Worm (Caenorhabditis elegans) whole organism, mixed stage, embryonic: ENCODE measurements around the gene math-8.

ENCODE experiments used
- M03D4.4 ChIP-seq: sonication (generic microtip); optimal IDR thresholded peaks from 2 replicates; lab custom pipeline; 2017; ENCODE audit warnings: mild to moderate bottlenecking, missing genetic modification characterization, missing compliant biosample characterization
- blmp-1 ChIP-seq: fragments of 150-350 bp; optimal IDR thresholded peaks from 2 replicates; lab custom pipeline; 2014; ENCODE audit warnings: missing biosample characterization, missing genetic modification characterization
- ceh-39 ChIP-seq: fragments of 150-350 bp; optimal IDR thresholded peaks from 2 replicates; lab custom pipeline; 2014; ENCODE audit warnings: missing biosample characterization, missing genetic modification characterization
- ceh-43 ChIP-seq: fragments of 200-800 bp; sonication (Bioruptor generic); optimal IDR thresholded peaks from 2 replicates; lab custom pipeline; 2018; ENCODE audit warnings: mild to moderate bottlenecking, missing genetic modification characterization, moderate library complexity, missing compliant biosample characterization
- ceh-83 ChIP-seq: fragments of 200-800 bp; sonication (Bioruptor generic); optimal IDR thresholded peaks from 2 replicates; lab custom pipeline; 2018; ENCODE audit warnings: mild to moderate bottlenecking, missing genetic modification characterization, missing compliant biosample characterization
- ces-1 ChIP-seq: fragments of 150-350 bp; optimal IDR thresholded peaks from 2 replicates; lab custom pipeline; 2014; ENCODE audit warnings: missing biosample characterization, missing genetic modification reagents, missing genetic modification characterization
- cnd-1 ChIP-seq: fragments of 200-800 bp; sonication (Bioruptor generic); optimal IDR thresholded peaks from 2 replicates; lab custom pipeline; 2018; ENCODE audit warnings: mild to moderate bottlenecking, missing genetic modification characterization, missing compliant biosample characterization
- drap-1 ChIP-seq: fragments of 200-800 bp; sonication (Bioruptor generic); optimal IDR thresholded peaks from 3 replicates; lab custom pipeline; 2018; ENCODE audit warnings: mild to moderate bottlenecking, missing genetic modification characterization, missing compliant biosample characterization
- elt-1 ChIP-seq: sonication (generic microtip); optimal IDR thresholded peaks from 2 replicates; lab custom pipeline; 2017; ENCODE audit warnings: missing genetic modification characterization, mild to moderate bottlenecking, missing compliant biosample characterization, antibody characterized with exemption, moderate library complexity, borderline replicate concordance; ENCODE audit not compliant: insufficient read depth
- elt-3 ChIP-seq: fragments of 150-350 bp; optimal IDR thresholded peaks from 2 replicates; lab custom pipeline; 2014; ENCODE audit warnings: missing biosample characterization, missing genetic modification characterization
- flh-1 ChIP-seq: fragments of 200-800 bp; sonication (Bioruptor generic); optimal IDR thresholded peaks from 2 replicates; lab custom pipeline; 2018; ENCODE audit warnings: mild to moderate bottlenecking, missing genetic modification characterization, moderate library complexity, missing compliant biosample characterization
- ham-2 ChIP-seq: fragments of 200-800 bp; sonication (Bioruptor generic); optimal IDR thresholded peaks from 2 replicates; lab custom pipeline; 2018; ENCODE audit warnings: mild to moderate bottlenecking, missing genetic modification characterization, missing compliant biosample characterization
- lin-13 ChIP-seq: fragments of 150-350 bp; optimal IDR thresholded peaks from 2 replicates; lab custom pipeline; 2014; ENCODE audit warnings: missing biosample characterization, missing genetic modification characterization
- lin-32 ChIP-seq: fragments of 200-800 bp; sonication (Bioruptor generic); optimal IDR thresholded peaks from 2 replicates; lab custom pipeline; 2018; ENCODE audit warnings: mild to moderate bottlenecking, missing genetic modification characterization, missing compliant biosample characterization
- mep-1 ChIP-seq: fragments of 150-350 bp; optimal IDR thresholded peaks from 2 replicates; lab custom pipeline; 2017; ENCODE audit warnings: missing biosample characterization, missing genetic modification reagents, missing genetic modification characterization, inconsistent platforms
- mls-2 ChIP-seq: sonication (generic microtip); optimal IDR thresholded peaks from 2 replicates; lab custom pipeline; 2016; ENCODE audit warnings: mild to moderate bottlenecking, missing genetic modification characterization, moderate library complexity, missing compliant biosample characterization
- nhr-12 ChIP-seq: fragments of 150-350 bp; optimal IDR thresholded peaks from 2 replicates; lab custom pipeline; 2014; ENCODE audit warnings: missing biosample characterization, missing genetic modification characterization
- nhr-2 ChIP-seq: fragments of 150-350 bp; optimal IDR thresholded peaks from 2 replicates; lab custom pipeline; 2014; ENCODE audit warnings: missing biosample characterization, missing genetic modification characterization
- nhr-237 ChIP-seq: fragments of 150-350 bp; optimal IDR thresholded peaks from 2 replicates; lab custom pipeline; 2014; ENCODE audit warnings: missing biosample characterization, missing genetic modification characterization
- nhr-28 ChIP-seq: fragments of 150-350 bp; optimal IDR thresholded peaks from 2 replicates; lab custom pipeline; 2014; ENCODE audit warnings: missing biosample characterization, missing genetic modification characterization
- nhr-76 ChIP-seq: sonication (generic microtip); optimal IDR thresholded peaks from 2 replicates; lab custom pipeline; 2017; ENCODE audit warnings: missing biosample characterization, missing genetic modification characterization
- pha-4 ChIP-seq: fragments of 150-350 bp; optimal IDR thresholded peaks from 2 replicates; lab custom pipeline; 2018; ENCODE audit warnings: missing biosample characterization, missing genetic modification reagents, missing genetic modification characterization
- sptf-1 ChIP-seq: sonication (generic microtip); optimal IDR thresholded peaks from 2 replicates; lab custom pipeline; 2017; ENCODE audit warnings: mild to moderate bottlenecking, missing genetic modification characterization, moderate library complexity, missing compliant biosample characterization
- tbx-8 ChIP-seq: fragments of 200-800 bp; sonication (Bioruptor generic); optimal IDR thresholded peaks from 2 replicates; lab custom pipeline; 2018; ENCODE audit warnings: mild to moderate bottlenecking, missing genetic modification characterization, moderate library complexity, missing compliant biosample characterization
- unc-120 ChIP-seq: sonication (generic microtip); optimal IDR thresholded peaks from 2 replicates; lab custom pipeline; 2017; ENCODE audit warnings: missing genetic modification characterization, missing compliant biosample characterization; ENCODE audit not compliant: poor library complexity, severe bottlenecking
- unc-39 ChIP-seq: fragments of 150-350 bp; optimal IDR thresholded peaks from 2 replicates; lab custom pipeline; 2014; ENCODE audit warnings: missing biosample characterization, missing genetic modification characterization
- unc-62 ChIP-seq: fragments of 150-350 bp; optimal IDR thresholded peaks from 2 replicates; lab custom pipeline; 2014; ENCODE audit warnings: missing biosample characterization, missing genetic modification reagents, missing genetic modification characterization
- ztf-11 ChIP-seq: fragments of 150-350 bp; optimal IDR thresholded peaks from 2 replicates; lab custom pipeline; 2014; ENCODE audit warnings: missing biosample characterization, missing genetic modification characterization

The math-8 gene

DNA sequence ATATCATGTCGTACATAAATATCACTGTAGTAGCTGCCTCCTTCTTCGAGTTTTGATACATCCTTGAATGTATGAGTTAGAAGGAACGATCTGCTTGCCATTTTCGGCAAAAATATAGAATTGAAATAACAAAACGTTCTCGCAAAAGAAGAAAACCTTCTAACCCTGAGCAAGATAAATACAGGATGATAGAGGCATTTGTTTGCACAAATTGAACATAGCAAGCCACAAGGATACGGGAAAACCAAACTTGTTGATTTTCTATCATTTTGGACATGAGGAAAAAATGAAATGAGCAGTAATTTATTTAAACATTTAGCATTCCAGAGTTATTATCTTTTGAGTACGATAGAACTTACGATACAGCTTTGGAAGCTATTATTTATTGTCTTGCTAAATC lies at the start of gene math-8:
math-8 (minus strand) TSS at position 101 of the 400 bp plus-strand sequence.
- TF ChIP-seq nhr-2, result no peak
- TF ChIP-seq unc-120 (tag; lab: Kevin White, UChicago), result no peak
- no peak for TF ChIP-seq nhr-237 (tag; lab: Kevin White, UChicago)
- no peak for TF ChIP-seq mep-1 (tag; lab: Kevin White, UChicago)
- no peak for TF ChIP-seq elt-1 (tag; lab: Kevin White, UChicago)
- no peak for TF ChIP-seq mls-2 (tag; lab: Kevin White, UChicago)
- no peak for TF ChIP-seq cnd-1 (tag; lab: Kevin White, UChicago)
- no peak for TF ChIP-seq flh-1 (GFP tag; lab: Kevin White, UChicago)
- no peak for TF ChIP-seq pha-4 (tag; lab: Kevin White, UChicago)
- no peak for TF ChIP-seq unc-62 (GFP tag; lab: Kevin White, UChicago)
- TF ChIP-seq elt-3 (tag; lab: Kevin White, UChicago), result no peak
- TF ChIP-seq ceh-43 (GFP tag; lab: Kevin White, UChicago), result no peak
- no peak for TF ChIP-seq M03D4.4 (tag; lab: Kevin White, UChicago)
- TF ChIP-seq ham-2, result no peak
- no peak for TF ChIP-seq lin-32
- TF ChIP-seq ceh-39 (tag; lab: Kevin White, UChicago), result no peak

DNA sequence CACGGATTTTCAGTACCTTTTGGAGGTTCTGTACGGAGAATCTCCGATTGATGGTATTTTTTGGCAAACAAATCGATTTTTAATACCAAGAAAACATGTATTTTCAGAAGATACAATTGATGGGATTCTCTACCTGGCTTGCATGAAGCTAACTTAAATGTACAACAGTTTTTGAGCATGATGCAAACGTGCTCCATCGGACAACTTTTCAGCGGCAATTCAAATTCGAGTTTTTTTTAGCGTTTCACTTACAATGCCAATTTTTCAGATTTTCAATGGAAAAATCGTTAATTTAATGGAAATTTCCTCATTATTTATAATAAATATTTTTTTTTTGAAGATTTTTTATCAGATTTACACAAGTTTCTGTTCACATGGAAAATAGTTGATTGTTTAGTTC lies 39.6 kb upstream of the math-8 start:
- no peak for TF ChIP-seq elt-1 (tag; lab: Kevin White, UChicago)
- no peak for TF ChIP-seq ceh-39 (tag; lab: Kevin White, UChicago)
- no peak for TF ChIP-seq ceh-43 (GFP tag; lab: Kevin White, UChicago)
- TF ChIP-seq flh-1 (GFP tag; lab: Kevin White, UChicago), result no peak
- TF ChIP-seq, all 35 proteins: peak for 0

DNA sequence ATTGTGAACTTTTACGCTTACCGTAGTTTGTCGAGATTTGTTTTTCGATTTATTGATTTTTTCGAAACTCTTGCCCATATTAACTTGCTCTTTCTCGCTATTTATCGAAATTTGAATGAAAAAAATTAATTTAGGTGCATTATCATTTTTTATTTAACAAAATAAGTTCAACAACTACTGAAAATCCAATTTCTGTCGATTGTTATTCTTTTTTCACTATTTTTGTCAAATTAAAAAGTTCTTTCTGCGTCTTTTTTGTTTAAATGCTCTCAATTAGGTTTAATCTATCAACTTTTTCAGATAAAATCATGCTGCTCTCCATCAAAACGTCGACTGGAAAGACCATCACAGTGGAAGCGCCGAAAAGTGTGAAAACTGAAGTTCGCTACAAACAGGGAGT lies 37.2 kb upstream of the math-8 start, which contains the start of gene F52C6.2:
F52C6.2 (plus strand) TSS at position 301 of the 400 bp plus-strand sequence.
- no peak for TF ChIP-seq pha-4 (tag; lab: Kevin White, UChicago)
- TF ChIP-seq ceh-83 (GFP tag; lab: Kevin White, UChicago), result no peak
- TF ChIP-seq unc-39 (tag; lab: Kevin White, UChicago), result no peak
- no peak for TF ChIP-seq sptf-1 (tag; lab: Kevin White, UChicago)
- no peak for TF ChIP-seq elt-1 (tag; lab: Kevin White, UChicago)

DNA sequence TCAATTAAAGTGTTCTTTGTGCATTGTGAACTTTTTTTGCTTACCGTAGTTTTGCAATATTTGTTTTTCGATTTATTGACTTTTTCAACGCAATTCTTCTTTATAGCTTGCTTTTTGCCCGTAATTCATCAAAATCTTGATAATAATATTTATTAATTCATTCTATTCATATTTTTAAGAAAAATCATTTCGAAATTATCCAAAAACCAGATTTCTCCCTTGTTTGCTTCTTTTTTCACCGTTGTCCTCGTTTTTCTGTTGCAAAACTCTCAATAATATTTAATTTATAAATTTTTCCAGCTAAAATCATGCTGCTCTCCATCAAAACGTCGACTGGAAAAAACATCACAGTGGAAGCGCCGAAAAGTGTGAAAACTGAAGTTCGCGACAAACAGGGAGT lies 35.5 kb upstream of the math-8 start, which contains the start of gene F52C6.3:
F52C6.3 (plus strand) TSS at position 301 of the 400 bp plus-strand sequence.
- no peak for TF ChIP-seq unc-120 (tag; lab: Kevin White, UChicago)
- TF ChIP-seq nhr-237 (tag; lab: Kevin White, UChicago), result no peak
- TF ChIP-seq ztf-11, result no peak
- TF ChIP-seq nhr-76 (tag; lab: Kevin White, UChicago), result no peak
- TF ChIP-seq mls-2 (tag; lab: Kevin White, UChicago), result no peak
- TF ChIP-seq elt-1 (tag; lab: Kevin White, UChicago), result no peak
- no peak for TF ChIP-seq sptf-1 (tag; lab: Kevin White, UChicago)
- TF ChIP-seq nhr-2, result no peak
- TF ChIP-seq nhr-12 (tag; lab: Kevin White, UChicago), result no peak
- no peak for TF ChIP-seq tbx-8 (GFP tag; lab: Kevin White, UChicago)
- no peak for TF ChIP-seq lin-13
- TF ChIP-seq drap-1 (GFP tag; lab: Kevin White, UChicago), result no peak
- TF ChIP-seq nhr-28 (tag; lab: Kevin White, UChicago), result no peak
- TF ChIP-seq ces-1 (GFP tag; lab: Kevin White, UChicago), result no peak

DNA sequence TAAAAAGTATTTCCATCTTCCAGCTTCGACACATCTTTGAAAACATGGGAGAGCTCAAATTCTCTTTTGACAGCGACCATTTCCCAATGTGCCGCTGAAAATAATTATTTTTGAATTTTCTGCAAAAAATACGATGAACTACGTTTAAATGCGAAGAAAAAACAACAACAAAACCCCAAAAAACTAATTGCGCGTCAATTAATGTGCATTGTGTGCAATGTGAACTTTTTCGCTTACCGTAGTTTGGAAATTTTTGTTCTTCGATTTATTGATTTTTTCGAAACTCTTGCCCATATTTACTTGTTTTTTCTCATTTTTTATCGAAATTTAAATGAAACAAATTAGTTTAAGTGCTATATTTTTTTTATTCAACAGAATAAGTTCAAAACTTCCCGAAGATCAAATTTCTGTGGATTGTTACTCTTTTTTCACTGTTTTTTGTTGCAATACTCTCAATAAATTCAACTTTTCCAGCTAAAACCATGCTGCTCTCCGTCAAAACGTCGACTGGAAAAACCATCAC lies 33.8 kb upstream of the math-8 start, which contains the start of the genes bath-2 and F52C6.4:
bath-2 (minus strand) TSS at position 101 of the 523 bp plus-strand sequence.
F52C6.4 (plus strand) TSS at position 473 of the 523 bp plus-strand sequence.
- TF ChIP-seq unc-39 (tag; lab: Kevin White, UChicago) (no peak), mls-2 (tag; lab: Kevin White, UChicago) (no peak), M03D4.4 (tag; lab: Kevin White, UChicago) (no peak), nhr-12 (tag; lab: Kevin White, UChicago) (no peak), ceh-39 (tag; lab: Kevin White, UChicago) (no peak), nhr-2 (no peak), cnd-1 (tag; lab: Kevin White, UChicago) (no peak), nhr-76 (tag; lab: Kevin White, UChicago) (no peak), nhr-28 (tag; lab: Kevin White, UChicago) (no peak), elt-1 (tag; lab: Kevin White, UChicago) (no peak), ham-2 (no peak), unc-62 (GFP tag; lab: Kevin White, UChicago) (no peak), ztf-11 (no peak), lin-13 (no peak), tbx-8 (GFP tag; lab: Kevin White, UChicago) (no peak), ceh-43 (GFP tag; lab: Kevin White, UChicago) (no peak), blmp-1 (tag; lab: Kevin White, UChicago) (no peak), drap-1 (GFP tag; lab: Kevin White, UChicago) (no peak)
